Fruit fly (Drosophila melanogaster) S2 (cell line): ENCODE data around the gene CG42758.

Experiments
- CG8478 ChIP-seq: fragments of >200 bp; optimal IDR thresholded peaks from 2 replicates; lab custom pipeline; 2018
- CTCF ChIP-seq, 2 experiments: fragments of >200 bp; optimal IDR thresholded peaks; 2 replicates each; lab custom pipeline; 2018

The CG42758 gene

dm6 chr3L:14567140-14567539 is at the start of gene CG42758:
Gene CG42758, plus strand, starts transcription at chr3L:14567440.
- TF ChIP-seq CG8478 (lab: Kevin White, UChicago) (no peak), CTCF (optimal IDR thresholded peaks at IDR 0.05; lab: Kevin White, UChicago) (no peak)

- no peak for TF ChIP-seq CTCF (optimal IDR thresholded peaks at IDR 0.05; lab: Kevin White, UChicago)
- no peak for TF ChIP-seq CG8478 (lab: Kevin White, UChicago)
Observed at dm6 chr3L:14517525-14517924, 49.7 kb upstream of the CG42758 start, which contains the start of gene CG9592. Gene CG9592, plus strand, starts transcription at chr3L:14517825.

- TF ChIP-seq CTCF (optimal IDR thresholded peaks at IDR 0.05; lab: Kevin White, UChicago) = no peak
Observed at dm6 chr3L:14521590-14521989, 45.6 kb upstream of the CG42758 start, which contains the start of gene CG4613. Gene CG4613, minus strand, starts transcription at chr3L:14521690.

- TF ChIP-seq CTCF (optimal IDR thresholded peaks at IDR 0.05; lab: Kevin White, UChicago) (no peak), CG8478 (lab: Kevin White, UChicago) (no peak)
Observed at dm6 chr3L:14522483-14523362, 44.5 kb upstream of the CG42758 start.

dm6 chr3L:14531802-14532201 is 35.4 kb upstream of the CG42758 start:
- no peak for TF ChIP-seq CG8478 (lab: Kevin White, UChicago)
- no peak for TF ChIP-seq CTCF (optimal IDR thresholded peaks at IDR 0.05; lab: Kevin White, UChicago)

- TF ChIP-seq CTCF (optimal IDR thresholded peaks at IDR 0.05; lab: Kevin White, UChicago) = no peak
- TF ChIP-seq CG8478 (lab: Kevin White, UChicago) = no peak
Observed at dm6 chr3L:14533110-14533509, 34.1 kb upstream of the CG42758 start.

dm6 chr3L:14534619-14535018 is 32.6 kb upstream of the CG42758 start:
- TF ChIP-seq CTCF (optimal IDR thresholded peaks at IDR 0.05; lab: Kevin White, UChicago) (no peak), CG8478 (lab: Kevin White, UChicago) (no peak)

dm6 chr3L:14536042-14536684 is 31.1 kb upstream of the CG42758 start, which contains the start of the genes bbg and CG43246:
Gene bbg, minus strand, starts transcription at chr3L:14536276.
Gene CG43246, plus strand, starts transcription at chr3L:14536634.
- no peak for TF ChIP-seq CG8478 (lab: Kevin White, UChicago)
- TF ChIP-seq CTCF (optimal IDR thresholded peaks at IDR 0.05; lab: Kevin White, UChicago) = no peak

- TF ChIP-seq CTCF (optimal IDR thresholded peaks at IDR 0.05; lab: Kevin White, UChicago) = peak; percentile 81 to 83
- no peak for TF ChIP-seq CG8478 (lab: Kevin White, UChicago)
Observed at dm6 chr3L:14537435-14537991, 29.7 kb upstream of the CG42758 start, which contains the start of gene Mpcp2. Gene Mpcp2, plus strand, starts transcription at chr3L:14537651.

dm6 chr3L:14543971-14544655 is 23.1 kb upstream of the CG42758 start:
- no peak for TF ChIP-seq CG8478 (lab: Kevin White, UChicago)
- no peak for TF ChIP-seq CTCF (optimal IDR thresholded peaks at IDR 0.05; lab: Kevin White, UChicago)

- no peak for TF ChIP-seq CG8478 (lab: Kevin White, UChicago)
- TF ChIP-seq CTCF (optimal IDR thresholded peaks at IDR 0.05; lab: Kevin White, UChicago) = no peak
Observed at dm6 chr3L:14544987-14545943, 22.0 kb upstream of the CG42758 start.

dm6 chr3L:14546918-14547533 is 20.2 kb upstream of the CG42758 start:
- TF ChIP-seq CG8478 (lab: Kevin White, UChicago) = no peak
- TF ChIP-seq CTCF (optimal IDR thresholded peaks at IDR 0.05; lab: Kevin White, UChicago) = no peak
